Fruit fly (Drosophila melanogaster): ENCODE measurements around the gene Sidpn.
A peak's percentile ranks its signal among the peaks of the same experiment; 100 is the strongest.

Sidpn gene

dm6 chr2L:19021278-19022220, 6.0 kb upstream of the Sidpn start (continued):
- peak; percentile 56 for TF ChIP-seq CG8319 (GFP tag; optimal IDR thresholded peaks at IDR 0.05)
- 0 out of 2 replicates have a peak, but pooled peaks have one; percentile 8 for TF ChIP-seq Gug (GFP tag; IDR thresholded peaks at IDR 0.05)
- TF ChIP-seq OdsH (GFP tag; optimal IDR thresholded peaks at IDR 0.05): peak; percentile 84
- peak; percentile 85 for TF ChIP-seq CG6808 (GFP tag; optimal IDR thresholded peaks at IDR 0.05)
- peak; percentile 90 for TF ChIP-seq CG3032 (tag; optimal IDR thresholded peaks at IDR 0.05)
- TF ChIP-seq fd85E (GFP tag; optimal IDR thresholded peaks at IDR 0.05): peak; percentile 1
- TF ChIP-seq CG10631 (GFP tag; optimal IDR thresholded peaks at IDR 0.05): peak; percentile 84
- peak; percentile 92 to 96 for TF ChIP-seq ss (GFP tag; optimal IDR thresholded peaks at IDR 0.05)
- peak; percentile 92 for TF ChIP-seq svp (GFP tag)
- peak; percentile 97 for TF ChIP-seq Eip78C (GFP tag)
- no peak; the same call in 1 of the 2 replicates for TF ChIP-seq CG11294 (GFP tag; IDR thresholded peaks at IDR 0.05)
- peak; percentile 65 for TF ChIP-seq CG4318 (GFP tag; optimal IDR thresholded peaks at IDR 0.05)
- TF ChIP-seq eg (GFP tag; IDR thresholded peaks at IDR 0.05): peak; percentile 53; the same call in 2 of the 3 replicates
- TF ChIP-seq CG11762 (GFP tag; optimal IDR thresholded peaks at IDR 0.05; ENCODE audit: insufficient read depth): peak; percentile 57
- peak; percentile 56 for TF ChIP-seq Eip93F (GFP tag; optimal IDR thresholded peaks at IDR 0.05)
- peak; percentile 59 for TF ChIP-seq Lpt (GFP tag; optimal IDR thresholded peaks at IDR 0.05)
- peak; percentile 80 for TF ChIP-seq CG34406 (GFP tag; optimal IDR thresholded peaks at IDR 0.05)
- TF ChIP-seq fkh (GFP tag; optimal IDR thresholded peaks at IDR 0.05): peak; percentile 29
- TF ChIP-seq esn (GFP tag; optimal IDR thresholded peaks at IDR 0.05): peak; percentile 88
- peak; percentile 71 for TF ChIP-seq Hr4 (GFP tag; optimal IDR thresholded peaks at IDR 0.05)
- TF ChIP-seq CG32006 (GFP tag; optimal IDR thresholded peaks at IDR 0.05): peak; percentile 89

- TF ChIP-seq CG9139 (GFP tag; optimal IDR thresholded peaks at IDR 0.05) (no peak), CG6854 (GFP tag; optimal IDR thresholded peaks at IDR 0.05) (no peak), Hr39 (GFP tag; optimal IDR thresholded peaks at IDR 0.05) (no peak), Hr38 (GFP tag; optimal IDR thresholded peaks at IDR 0.05) (no peak), Smox (GFP tag; optimal IDR thresholded peaks at IDR 0.05) (no peak), CG11294 (GFP tag; IDR thresholded peaks at IDR 0.05) (no peak), esn (GFP tag; optimal IDR thresholded peaks at IDR 0.05) (no peak), dsx (GFP tag; optimal IDR thresholded peaks at IDR 0.05; ENCODE audit: poor library complexity, severe bottlenecking) (no peak), vri (GFP tag; optimal IDR thresholded peaks at IDR 0.05) (no peak), fkh (GFP tag; optimal IDR thresholded peaks at IDR 0.05) (no peak), Eip78C (GFP tag) (no peak), CG3919 (GFP tag; optimal IDR thresholded peaks at IDR 0.05) (no peak), CG10631 (GFP tag; optimal IDR thresholded peaks at IDR 0.05) (no peak), net (GFP tag; optimal IDR thresholded peaks at IDR 0.05) (no peak)
These were observed 5.3 kb upstream of the Sidpn start, which contains the start of gene CG15172 for dm6 chr2L:19022221-19022516. Gene CG15172 (plus strand): TSS chr2L:19022417.

- TF ChIP-seq pdm3 (GFP tag; optimal IDR thresholded peaks at IDR 0.05) (peak; percentile 46), Ets96B (tag; optimal IDR thresholded peaks at IDR 0.05) (peak; percentile 77), Eip93F (GFP tag; optimal IDR thresholded peaks at IDR 0.05) (no peak), eg (GFP tag; IDR thresholded peaks at IDR 0.05) (no peak), CG6276 (GFP tag; optimal IDR thresholded peaks at IDR 0.05) (peak; percentile 32), CG15336 (GFP tag; IDR thresholded peaks at IDR 0.05) (no peak), CG4318 (GFP tag; optimal IDR thresholded peaks at IDR 0.05) (peak; percentile 28), lz (GFP tag; optimal IDR thresholded peaks at IDR 0.05) (peak; percentile 52), fd59A (GFP tag; optimal IDR thresholded peaks at IDR 0.05) (peak; percentile 49), CG32006 (GFP tag; optimal IDR thresholded peaks at IDR 0.05) (peak; percentile 70), dac (GFP tag; optimal IDR thresholded peaks at IDR 0.05) (no peak), CG6792 (GFP tag; optimal IDR thresholded peaks at IDR 0.05) (peak; percentile 54), CG8119 (GFP tag; IDR thresholded peaks at IDR 0.05) (peak; percentile 57; the same call in 2 of the 3 replicates), svp (GFP tag) (peak; percentile 66), cyc (GFP tag; optimal IDR thresholded peaks at IDR 0.05) (peak; percentile 28), dsx (GFP tag; optimal IDR thresholded peaks at IDR 0.05; ENCODE audit: poor library complexity, severe bottlenecking) (peak; percentile 69), achi (GFP tag; optimal IDR thresholded peaks at IDR 0.05) (peak; percentile 57), Eip78C (GFP tag) (peak; percentile 90), CG11294 (GFP tag; IDR thresholded peaks at IDR 0.05) (no peak; the same call in 1 of the 2 replicates), acj6 (GFP tag; optimal IDR thresholded peaks at IDR 0.05) (peak; percentile 56), Hr38 (GFP tag; optimal IDR thresholded peaks at IDR 0.05) (no peak), CG31627 (GFP tag; optimal IDR thresholded peaks at IDR 0.05) (peak; percentile 42), CG7368 (GFP tag; optimal IDR thresholded peaks at IDR 0.05) (no peak)
These were observed 3.4 kb upstream of the Sidpn start for dm6 chr2L:19023972-19024743.

Data from whole organism, prepupa.